Worm (Caenorhabditis elegans) whole organism, dauer: ENCODE results near the gene grd-4.

Experiments used
- unc-62 ChIP-seq: sonication (generic microtip); optimal IDR thresholded peaks from 2 replicates; lab custom pipeline; 2017; ENCODE audit warnings: missing biosample characterization, missing genetic modification reagents, missing genetic modification characterization

Gene grd-4

DNA sequence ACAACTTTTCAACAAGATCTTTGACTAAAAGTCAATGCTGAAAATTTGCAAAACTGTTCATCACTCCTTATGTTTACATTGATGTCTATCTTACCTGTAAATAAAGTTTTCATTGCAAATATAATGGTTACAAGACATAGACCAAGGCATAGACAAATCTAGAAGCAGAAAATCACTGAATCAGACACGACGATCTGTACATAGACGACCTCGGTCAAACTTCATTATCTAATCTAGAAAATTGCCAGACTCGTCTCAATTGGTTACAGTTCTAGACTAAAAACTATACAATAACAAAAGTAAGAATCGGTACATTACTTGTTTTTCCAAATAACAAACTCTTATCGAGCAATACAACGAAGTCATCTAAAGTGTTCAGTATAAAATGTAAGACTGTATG is at the start of gene grd-4:
grd-4 (plus strand) TSS at position 301 of the 400 bp plus-strand sequence.
- TF ChIP-seq unc-62 = no peak

DNA sequence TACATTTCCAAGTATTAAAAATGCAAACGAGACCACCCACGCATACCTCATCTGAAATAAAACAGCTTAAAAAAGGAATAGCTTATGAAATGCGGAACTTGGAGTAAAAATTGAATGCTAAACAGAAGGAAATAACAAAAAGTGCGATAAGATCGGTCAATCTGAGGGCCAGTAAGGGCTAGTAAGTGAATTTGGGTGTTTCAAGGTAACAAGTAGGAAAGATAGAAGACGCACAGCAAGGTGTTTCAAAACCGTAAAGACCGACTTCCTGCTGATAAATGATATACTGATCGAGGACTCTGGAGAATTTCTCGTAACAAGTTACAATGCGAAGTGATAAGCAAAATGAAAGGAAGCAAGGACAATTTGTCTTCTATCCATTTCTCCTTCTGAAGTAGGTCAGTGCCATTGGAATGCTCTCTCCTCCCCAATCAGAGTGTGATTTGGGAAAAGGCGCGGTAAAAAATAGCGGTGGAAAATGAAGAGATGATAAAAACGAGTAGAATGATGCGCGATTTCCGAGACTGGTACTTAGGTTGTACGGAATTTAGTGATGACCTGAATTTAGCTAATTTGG is 45.3 kb upstream of the grd-4 start, which contains the start of gene dpy-6:
dpy-6 (minus strand) TSS at position 51 of the 577 bp plus-strand sequence.
- no peak for TF ChIP-seq unc-62

DNA sequence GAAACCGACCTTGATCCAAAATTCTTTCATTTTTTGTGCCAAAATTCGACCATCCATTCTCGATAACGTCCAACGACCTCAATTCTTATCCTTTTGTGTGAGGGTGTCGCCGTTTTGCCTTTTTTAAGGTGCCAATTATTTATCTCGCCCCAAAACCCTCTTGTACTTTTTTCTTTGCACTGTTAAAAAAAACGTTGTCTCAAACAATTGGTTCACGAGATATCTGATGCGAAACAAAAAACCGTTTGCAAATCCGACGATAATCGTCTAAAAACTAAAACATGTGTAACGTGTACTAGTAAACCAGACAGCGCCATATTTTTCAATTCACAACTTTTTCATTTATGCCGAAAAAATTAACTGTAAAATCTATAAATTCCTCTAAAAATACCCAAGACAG is 43.7 kb upstream of the grd-4 start, which contains the start of gene F16F9.3:
F16F9.3 (plus strand) TSS at position 301 of the 400 bp plus-strand sequence.
- TF ChIP-seq unc-62 = no peak

DNA sequence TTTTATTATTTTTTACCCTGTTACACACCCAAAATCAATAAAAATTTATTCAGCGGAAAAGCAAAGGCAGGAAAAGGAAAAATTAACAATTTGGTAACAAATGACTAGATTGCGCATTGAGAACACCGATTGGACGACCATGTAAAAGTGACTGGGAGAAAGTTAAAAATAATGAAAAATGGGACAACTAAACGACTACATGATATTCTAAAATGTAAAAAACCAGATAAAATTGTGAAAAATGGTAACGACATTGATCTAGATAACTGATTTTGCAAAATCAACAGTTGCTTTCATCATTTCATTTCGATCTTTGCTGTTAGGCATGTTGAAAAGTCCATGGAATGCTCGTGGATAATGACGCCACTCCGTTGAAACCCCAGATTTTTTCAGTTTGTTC is 41.2 kb upstream of the grd-4 start:
- no peak for TF ChIP-seq unc-62

DNA sequence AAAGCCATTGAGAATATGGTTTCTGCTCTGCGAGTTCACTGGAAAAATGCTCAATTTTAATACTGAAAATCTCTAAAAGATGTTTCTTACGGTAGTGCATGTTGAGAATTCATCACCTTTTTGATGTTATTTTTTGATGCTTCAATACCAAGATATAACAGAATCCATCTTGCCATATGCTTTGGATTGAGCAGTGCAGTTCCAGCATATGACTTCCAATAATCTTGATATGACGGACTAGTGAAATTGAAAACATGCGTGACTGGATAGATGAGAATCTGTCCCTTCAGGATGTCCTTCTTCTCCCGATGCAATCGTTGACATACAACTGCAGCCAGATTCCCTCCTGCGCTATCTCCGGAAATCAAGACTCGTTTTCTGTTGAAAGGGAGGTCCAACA is 40.1 kb upstream of the grd-4 start:
- TF ChIP-seq unc-62 = no peak

DNA sequence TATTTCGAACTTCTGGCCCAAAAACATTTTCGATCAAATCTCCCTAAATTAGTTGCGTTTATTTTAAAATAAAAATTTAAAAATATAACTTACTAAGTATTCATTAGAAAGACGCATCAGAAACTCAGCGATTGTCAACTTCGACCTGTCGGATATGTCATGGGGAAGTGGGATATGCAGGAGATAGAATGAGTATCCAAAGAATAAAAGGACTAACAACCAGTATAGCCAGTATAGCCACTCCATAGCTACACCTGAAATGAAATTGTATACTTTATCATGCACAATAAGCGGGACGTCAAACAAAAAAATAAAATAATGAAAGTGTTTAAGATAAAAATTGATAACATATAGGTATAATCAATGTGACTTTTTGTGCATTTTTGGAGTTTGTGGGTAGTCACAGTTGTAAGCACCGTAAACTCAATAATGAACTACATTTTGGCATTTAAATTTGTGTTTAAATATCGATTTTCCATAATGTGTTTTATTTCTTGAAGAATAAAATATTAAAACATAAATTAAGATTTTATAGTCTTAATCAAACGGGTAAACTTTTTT is 37.9 kb upstream of the grd-4 start, which contains the start of gene F16F9.4:
F16F9.4 (minus strand) TSS at position 276 of the 561 bp plus-strand sequence.
- no peak for TF ChIP-seq unc-62

DNA sequence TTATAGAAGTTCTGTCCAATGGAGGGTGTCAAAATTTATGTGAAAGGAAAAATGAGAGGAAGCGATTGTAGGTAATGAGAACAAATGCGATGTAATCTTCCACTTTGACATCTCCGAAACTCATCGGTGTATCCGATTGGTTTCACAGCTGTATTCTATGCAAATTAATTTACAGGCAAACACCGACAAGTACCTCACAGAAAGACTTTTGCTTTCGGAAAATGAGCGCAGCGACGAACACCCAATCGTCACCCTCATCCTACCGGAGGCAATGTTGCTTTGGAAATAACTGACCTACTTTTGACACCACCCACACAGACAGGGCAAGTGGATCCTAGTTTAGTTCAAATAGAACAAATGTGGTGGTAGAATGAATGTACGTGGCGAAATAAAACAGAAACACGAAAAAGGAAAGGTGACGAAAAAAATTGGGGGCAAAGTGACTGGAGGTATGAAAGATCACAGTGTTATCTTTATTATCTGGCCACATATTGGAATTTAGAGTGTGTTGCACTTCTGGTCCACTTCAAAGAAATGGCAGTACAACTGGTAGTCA is 37.1 kb upstream of the grd-4 start:
- no peak for TF ChIP-seq unc-62

DNA sequence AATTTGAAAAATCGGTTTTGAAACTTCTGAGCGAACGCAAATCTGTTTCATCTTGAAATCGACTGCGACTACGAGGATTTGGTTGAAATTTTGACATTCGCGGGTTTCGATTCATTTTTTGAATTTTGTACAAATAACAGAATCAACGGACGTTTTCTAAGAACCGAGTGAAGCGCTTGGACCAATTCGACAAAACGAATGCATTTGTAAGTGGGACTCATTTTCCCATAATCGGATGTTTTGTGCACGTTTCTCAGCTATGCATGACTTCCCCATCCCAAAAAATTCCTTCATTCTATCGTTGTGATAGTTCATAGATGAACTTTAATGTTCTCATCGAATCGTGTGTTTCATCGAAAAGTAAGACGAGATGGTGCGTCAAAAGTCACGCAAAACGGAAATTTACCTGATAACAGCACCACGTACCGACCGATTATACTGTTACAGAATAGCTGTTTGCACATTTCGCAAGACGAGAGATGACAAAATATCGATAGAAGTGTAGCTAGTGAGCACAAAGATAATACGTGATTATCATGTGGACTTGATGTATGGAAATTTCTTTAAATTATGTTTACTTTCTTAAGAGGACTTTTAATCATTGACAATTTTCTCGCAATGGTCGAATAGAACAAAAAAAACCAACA is 30.8 kb upstream of the grd-4 start, which contains the start of gene mec-10:
mec-10 (minus strand) TSS at position 189 of the 647 bp plus-strand sequence.
- TF ChIP-seq unc-62 = no peak

DNA sequence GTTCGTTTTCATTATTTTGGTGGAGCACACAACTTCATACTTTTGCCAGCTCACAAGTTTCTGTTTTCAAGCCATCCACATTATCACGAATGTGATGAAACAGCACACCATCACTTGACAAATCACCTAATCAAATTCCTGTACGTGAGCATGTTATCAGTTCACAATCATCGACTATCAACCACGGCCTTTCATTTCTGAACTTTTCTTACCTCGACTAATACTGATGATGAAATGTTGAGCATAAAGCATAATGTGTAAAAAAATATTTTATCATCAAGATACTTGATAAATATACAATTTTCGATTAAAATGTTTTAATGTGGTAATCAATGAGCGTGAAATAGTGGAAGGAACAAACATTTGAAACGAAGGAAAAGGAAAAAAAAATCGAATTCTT is 27.6 kb upstream of the grd-4 start:
- no peak for TF ChIP-seq unc-62

DNA sequence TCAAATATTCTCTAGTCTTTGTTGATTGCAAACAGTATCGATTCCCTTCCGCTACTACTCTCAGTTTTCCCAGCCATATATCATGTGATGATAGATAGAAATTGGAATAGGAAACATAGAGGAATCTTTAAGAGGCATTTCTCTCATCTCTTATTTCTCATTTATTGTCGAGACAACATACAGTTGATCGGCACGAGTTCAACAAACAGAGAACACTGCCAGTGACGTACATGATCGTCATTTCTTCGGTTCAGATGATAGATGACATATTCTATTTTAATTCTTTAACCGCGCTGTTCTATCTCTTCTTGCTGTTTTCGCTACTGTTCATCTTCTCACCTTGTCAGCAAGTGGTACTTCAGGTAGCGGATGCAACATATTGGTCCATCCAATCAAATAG is 25.9 kb upstream of the grd-4 start:
- no peak for TF ChIP-seq unc-62

DNA sequence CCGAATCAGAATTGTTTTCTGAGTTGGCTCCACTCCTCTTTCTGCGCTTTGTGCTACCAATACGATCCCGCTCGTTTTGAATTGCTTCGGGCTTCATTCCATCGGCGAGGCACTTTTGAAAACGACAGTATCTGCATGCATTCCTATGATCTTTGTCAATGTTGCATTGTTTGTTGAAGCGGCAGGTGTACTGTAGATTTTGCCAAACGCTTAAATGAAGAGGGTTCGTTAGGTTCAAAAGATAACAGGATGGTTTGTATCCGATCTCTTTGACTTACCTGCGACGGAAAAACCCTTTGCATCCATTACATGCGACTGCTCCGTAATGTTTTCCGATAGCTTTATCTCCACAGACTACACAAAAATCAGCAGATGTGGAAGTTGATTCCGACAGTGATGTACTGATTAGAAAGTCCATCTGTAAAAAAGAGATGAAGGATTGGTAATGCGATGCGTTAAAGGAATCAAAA is 25.2 kb upstream of the grd-4 start, which contains the start of gene nhr-14:
nhr-14 (minus strand) TSS at position 420 of the 470 bp plus-strand sequence.
- TF ChIP-seq unc-62 = no peak

DNA sequence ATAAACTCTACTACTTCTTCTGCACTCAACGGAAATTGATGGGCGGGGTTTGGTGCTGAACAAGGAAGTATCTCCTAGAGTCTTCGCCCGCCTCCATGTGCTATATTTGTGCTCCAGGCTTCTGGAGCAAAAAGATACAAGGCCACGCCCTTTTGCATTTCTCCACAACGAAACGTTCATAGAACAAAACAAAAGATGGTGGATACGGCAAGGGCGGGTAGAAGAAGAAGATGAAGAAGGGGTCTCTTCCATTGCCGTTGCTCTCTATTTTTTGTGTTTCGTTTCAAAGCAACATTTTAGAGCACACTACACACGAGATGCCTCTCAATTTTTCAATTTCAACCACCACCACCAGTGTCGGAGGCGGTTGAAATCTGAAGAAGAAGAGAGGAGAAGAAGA is 24.7 kb upstream of the grd-4 start:
- no peak for TF ChIP-seq unc-62

DNA sequence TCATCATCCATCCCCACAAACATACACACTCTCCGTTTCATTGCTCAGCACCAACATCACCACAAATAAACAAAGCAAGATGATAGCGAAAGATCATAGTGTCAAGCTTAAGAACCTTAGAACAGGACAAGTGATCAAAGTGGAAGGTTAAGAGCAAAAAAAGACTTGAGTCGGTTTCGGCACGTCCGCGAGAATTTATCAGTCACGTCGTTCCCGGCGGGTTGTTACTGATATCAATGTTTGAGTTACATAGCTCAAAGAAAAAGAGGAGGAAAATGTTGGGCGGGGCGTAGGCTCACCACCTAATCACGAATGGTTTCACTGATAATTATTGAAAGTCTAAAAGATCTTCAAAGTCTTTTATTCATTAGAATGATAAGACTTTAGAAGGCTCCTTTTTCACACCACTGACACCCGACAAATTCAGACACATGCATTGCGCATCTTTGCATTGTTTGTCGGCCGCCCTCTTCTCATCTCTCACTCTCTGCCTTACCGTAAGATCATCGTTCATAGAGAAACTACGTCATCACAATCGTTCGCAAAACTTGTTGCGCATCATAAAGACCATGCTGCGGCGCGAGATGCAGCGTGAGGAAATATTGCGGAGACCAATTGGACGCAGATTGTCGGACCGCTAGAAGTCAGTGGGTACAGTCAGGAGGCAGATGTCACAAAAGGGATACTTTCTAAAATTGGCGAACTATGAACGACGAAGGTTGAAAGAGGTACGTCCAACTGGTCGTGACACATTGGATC is 23.8 kb upstream of the grd-4 start:
- no peak for TF ChIP-seq unc-62

DNA sequence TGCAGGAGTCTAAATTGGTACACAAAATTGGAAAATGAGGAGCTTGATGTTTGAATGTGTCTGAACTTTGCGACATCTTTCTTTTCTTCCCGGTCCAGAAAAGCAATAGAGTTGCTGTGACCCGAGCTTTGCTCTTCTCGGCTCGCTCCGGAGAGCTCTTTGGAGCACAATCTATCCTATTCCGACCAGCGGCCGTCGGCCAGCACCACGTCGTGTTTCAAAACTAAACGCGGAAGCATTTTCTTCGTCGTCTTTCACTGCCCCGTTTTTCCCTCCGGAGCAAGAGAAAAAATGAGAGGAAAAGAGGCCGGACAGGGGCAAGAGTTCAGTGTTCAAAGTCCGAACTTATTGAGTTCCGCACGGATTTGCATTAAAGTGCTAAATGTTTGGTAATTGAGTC is 22.0 kb upstream of the grd-4 start:
- TF ChIP-seq unc-62 = no peak

DNA sequence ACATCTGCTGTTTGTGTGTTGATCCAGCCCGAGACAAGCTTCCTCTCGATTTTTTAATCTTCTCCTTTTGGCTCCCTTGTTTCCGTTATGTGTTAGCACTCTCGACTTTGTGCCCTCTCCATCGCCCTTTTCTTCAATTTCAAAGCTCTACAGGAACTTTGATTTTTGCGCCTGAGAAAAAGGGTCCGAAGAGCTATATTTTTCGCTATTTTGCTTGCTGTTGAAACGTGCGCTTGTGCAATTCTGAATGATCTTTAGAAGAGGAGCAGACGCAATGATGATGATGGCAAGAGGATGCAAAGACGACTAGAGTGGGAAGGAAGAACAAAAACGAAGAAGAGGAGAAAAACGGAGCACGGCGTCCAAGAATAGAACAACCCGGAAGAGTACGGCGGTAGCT is 19.3 kb upstream of the grd-4 start:
- no peak for TF ChIP-seq unc-62

DNA sequence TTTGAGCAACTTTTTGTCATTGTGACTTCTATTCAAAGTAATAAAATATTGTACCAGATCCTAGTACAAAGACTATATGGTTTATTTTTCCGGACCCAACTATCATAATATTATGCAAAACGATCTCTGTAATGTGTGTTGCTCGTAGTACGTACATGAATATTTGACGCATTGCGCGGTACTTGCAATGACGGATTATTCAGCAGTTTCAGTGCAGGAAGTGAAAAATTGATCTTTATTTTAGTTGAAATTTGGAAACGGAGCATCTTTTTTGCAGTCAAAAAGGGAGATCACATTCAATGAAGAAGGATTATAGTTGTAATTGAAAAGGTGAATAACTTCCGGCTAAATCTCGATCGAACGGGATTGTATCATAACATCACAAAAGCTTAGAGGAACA is 17.1 kb upstream of the grd-4 start:
- no peak for TF ChIP-seq unc-62

DNA sequence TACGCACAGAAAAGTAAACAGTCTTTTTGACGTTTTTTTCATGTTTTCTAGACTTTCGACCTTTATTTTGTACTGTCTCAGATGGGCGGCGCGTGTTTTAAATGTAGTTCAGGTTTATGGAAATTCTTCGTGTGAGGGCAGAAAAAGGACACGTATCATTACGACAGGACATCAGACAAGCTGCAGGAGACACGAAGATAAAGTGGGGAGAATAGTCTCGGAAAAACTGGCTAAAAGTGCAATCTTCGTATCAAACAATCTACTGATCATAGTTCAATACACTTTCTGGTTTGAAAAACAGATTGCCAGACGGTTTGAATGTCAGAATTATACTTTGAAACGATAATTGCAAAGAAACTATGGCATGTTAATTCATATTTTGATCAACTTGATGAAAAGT is 15.6 kb upstream of the grd-4 start:
- TF ChIP-seq unc-62 = no peak
